Fruit fly (Drosophila melanogaster) whole organism, embryonic: ENCODE measurements around the gene CG33288.
A peak's percentile ranks its signal among the peaks of the same experiment; 100 is the strongest.

Experiments used
- Ada2b ChIP-seq: fragments of 200-800 bp; sonication (Bioruptor generic); IDR thresholded peaks from 2 replicates; pipeline ENCODE4 v1.3.6; 2022; ENCODE audit warnings: missing biosample characterization, missing genetic modification characterization
- Blimp-1 ChIP-seq: fragments of 200-800 bp; sonication (Bioruptor generic); optimal IDR thresholded peaks from 3 replicates; lab custom pipeline; 2018; ENCODE audit warnings: missing biosample characterization, missing genetic modification characterization, mild to moderate bottlenecking, moderate library complexity, missing genetic modification reagents
- CG1024 ChIP-seq: fragments of 200-800 bp; sonication (Bioruptor generic); IDR thresholded peaks from 2 replicates; pipeline ENCODE4 v1.3.6; 2022; ENCODE audit warnings: missing biosample characterization, missing genetic modification characterization
- CG12104 ChIP-seq: fragments of 200-800 bp; sonication (Bioruptor generic); optimal IDR thresholded peaks from 3 replicates; lab custom pipeline; 2016; ENCODE audit warnings: missing biosample characterization, missing genetic modification characterization
- CG12299 ChIP-seq: fragments of 200-800 bp; sonication (Bioruptor generic); optimal IDR thresholded peaks from 2 replicates; lab custom pipeline; 2018; ENCODE audit warnings: missing biosample characterization, mild to moderate bottlenecking, missing genetic modification characterization
- CG12769 ChIP-seq: fragments of 200-800 bp; sonication (Bioruptor generic); optimal IDR thresholded peaks from 2 replicates; lab custom pipeline; 2019; ENCODE audit warnings: missing biosample characterization, mild to moderate bottlenecking, missing genetic modification characterization, moderate library complexity
- CG13287 ChIP-seq: fragments of 200-800 bp; sonication (Bioruptor generic); IDR thresholded peaks from 2 replicates; pipeline ENCODE4 v1.3.6; 2022; ENCODE audit warnings: missing biosample characterization, missing genetic modification characterization; ENCODE audit not compliant: partially characterized antibody
- CG14014 ChIP-seq: fragments of 200-800 bp; sonication (Bioruptor generic); IDR thresholded peaks from 2 replicates; pipeline ENCODE4 v1.3.6; 2022; ENCODE audit warnings: missing biosample characterization, missing genetic modification characterization
- CG15696 ChIP-seq: fragments of 200-800 bp; sonication (Bioruptor generic); optimal IDR thresholded peaks from 2 replicates; lab custom pipeline; 2019; ENCODE audit warnings: missing biosample characterization, mild to moderate bottlenecking, missing genetic modification characterization, moderate library complexity
- CG16779 ChIP-seq: fragments of 200-800 bp; sonication (Bioruptor generic); IDR thresholded peaks from 2 replicates; pipeline ENCODE4 v1.3.6; 2022; ENCODE audit warnings: missing biosample characterization, missing genetic modification characterization
- CG16813 ChIP-seq: fragments of 200-800 bp; sonication (Bioruptor generic); IDR thresholded peaks from 3 replicates; pipeline ENCODE4 v1.3.6; 2022; ENCODE audit warnings: missing biosample characterization, missing genetic modification characterization; ENCODE audit not compliant: partially characterized antibody
- CG17186 ChIP-seq: fragments of 200-800 bp; sonication (Bioruptor generic); optimal IDR thresholded peaks from 3 replicates; lab custom pipeline; 2017; ENCODE audit warnings: missing biosample characterization, missing genetic modification reagents, missing genetic modification characterization
- CG18619 ChIP-seq: fragments of 200-800 bp; sonication (Bioruptor generic); optimal IDR thresholded peaks from 3 replicates; lab custom pipeline; 2017; ENCODE audit warnings: missing biosample characterization, mild to moderate bottlenecking, missing genetic modification characterization
- CG2678 ChIP-seq: fragments of 200-800 bp; sonication (Bioruptor generic); optimal IDR thresholded peaks from 3 replicates; lab custom pipeline; 2019; ENCODE audit warnings: missing biosample characterization, mild to moderate bottlenecking, missing genetic modification characterization, moderate library complexity
- CG2712 ChIP-seq: fragments of 200-800 bp; optimal IDR thresholded peaks from 3 replicates; lab custom pipeline; 2019; ENCODE audit warnings: missing biosample characterization, mild to moderate bottlenecking, missing genetic modification characterization, moderate library complexity
- CG30403 ChIP-seq: fragments of 200-800 bp; sonication (Bioruptor generic); optimal IDR thresholded peaks from 3 replicates; lab custom pipeline; 2016; ENCODE audit warnings: missing biosample characterization, missing genetic modification characterization
- CG31365 ChIP-seq: fragments of 200-800 bp; sonication (Bioruptor generic); optimal IDR thresholded peaks from 2 replicates; lab custom pipeline; 2018; ENCODE audit warnings: missing biosample characterization, mild to moderate bottlenecking, missing genetic modification characterization
- CG42726 ChIP-seq: fragments of 200-800 bp; sonication (Bioruptor generic); IDR thresholded peaks from 2 replicates; pipeline ENCODE4 v1.3.6; 2022; ENCODE audit warnings: missing biosample characterization, missing genetic modification characterization; ENCODE audit not compliant: partially characterized antibody
- CG6765 ChIP-seq: fragments of 200-800 bp; sonication (Bioruptor generic); optimal IDR thresholded peaks from 3 replicates; lab custom pipeline; 2017; ENCODE audit warnings: missing biosample characterization, mild to moderate bottlenecking, missing genetic modification characterization
- CG7372 ChIP-seq: fragments of 200-800 bp; sonication (Bioruptor generic); IDR thresholded peaks from 2 replicates; pipeline ENCODE4 v1.3.6; 2022; ENCODE audit warnings: missing biosample characterization, missing genetic modification characterization
- CG7786 ChIP-seq: fragments of 200-800 bp; sonication (Bioruptor generic); optimal IDR thresholded peaks from 2 replicates; lab custom pipeline; 2016; ENCODE audit warnings: missing biosample characterization, missing genetic modification characterization
- CG7928 ChIP-seq: fragments of 200-800 bp; sonication (Bioruptor generic); optimal IDR thresholded peaks from 2 replicates; lab custom pipeline; 2017; ENCODE audit warnings: missing biosample characterization, mild to moderate bottlenecking, missing genetic modification characterization
- CG7963 ChIP-seq: fragments of 200-800 bp; sonication (Bioruptor generic); IDR thresholded peaks from 3 replicates; pipeline ENCODE4 v1.3.6; 2022; ENCODE audit warnings: missing biosample characterization, missing genetic modification characterization; ENCODE audit not compliant: partially characterized antibody
- CG7987 ChIP-seq: fragments of 200-800 bp; sonication (Bioruptor generic); optimal IDR thresholded peaks from 2 replicates; lab custom pipeline; 2018; ENCODE audit warnings: missing biosample characterization, mild to moderate bottlenecking, missing genetic modification characterization, moderate library complexity
- ERR ChIP-seq: fragments of 200-800 bp; sonication (Bioruptor generic); optimal IDR thresholded peaks from 2 replicates; lab custom pipeline; 2016; ENCODE audit warnings: missing biosample characterization, missing genetic modification characterization
- Hr39 ChIP-seq: fragments of >200 bp; optimal IDR thresholded peaks from 2 replicates; lab custom pipeline; 2017
- Hr78 ChIP-seq, 2 experiments: fragments of 200-800 bp in 1 of 2; fragments of >200 bp in 1 of 2; sonication (Bioruptor generic) in 1 of 2; optimal IDR thresholded peaks; 2 replicates each; lab custom pipeline; 2017 to 2019; ENCODE audit warnings: missing biosample characterization in 2 of 2, missing genetic modification characterization in 2 of 2, mild to moderate bottlenecking in 1 of 2, moderate library complexity in 1 of 2
- Rx ChIP-seq: fragments of 200-800 bp; sonication (Bioruptor generic); IDR thresholded peaks from 2 replicates; pipeline ENCODE4 v1.3.6; 2022; ENCODE audit warnings: missing biosample characterization, missing genetic modification characterization
- ap ChIP-seq: fragments of 200-800 bp; sonication (Bioruptor generic); IDR thresholded peaks from 2 replicates; pipeline ENCODE4 v1.3.6; 2022; ENCODE audit warnings: missing biosample characterization, missing genetic modification characterization
- ara ChIP-seq: fragments of 200-800 bp; sonication (Bioruptor generic); IDR thresholded peaks from 2 replicates; pipeline ENCODE4 v1.3.6; 2022; ENCODE audit warnings: missing biosample characterization, missing genetic modification characterization
- ato ChIP-seq: fragments of 200-800 bp; sonication (Bioruptor generic); IDR thresholded peaks from 2 replicates; pipeline ENCODE4 v1.3.6; 2022; ENCODE audit warnings: missing biosample characterization, missing genetic modification characterization; ENCODE audit not compliant: partially characterized antibody
- cad ChIP-seq: fragments of >200 bp; optimal IDR thresholded peaks from 2 replicates; lab custom pipeline; 2017; ENCODE audit warnings: missing biosample characterization, missing genetic modification characterization
- chinmo ChIP-seq: fragments of 200-800 bp; sonication (Bioruptor generic); IDR thresholded peaks from 4 replicates; pipeline ENCODE4 v1.3.6; 2022; ENCODE audit warnings: missing biosample characterization, missing genetic modification characterization; ENCODE audit not compliant: partially characterized antibody
- disco-r ChIP-seq: fragments of 200-800 bp; sonication (Bioruptor generic); optimal IDR thresholded peaks from 2 replicates; lab custom pipeline; 2016; ENCODE audit warnings: missing biosample characterization, missing genetic modification characterization
- dm ChIP-seq: fragments of 200-800 bp; sonication (Bioruptor generic); optimal IDR thresholded peaks from 3 replicates; lab custom pipeline; 2016; ENCODE audit warnings: missing biosample characterization, missing genetic modification characterization
- dysf ChIP-seq: fragments of 200-800 bp; sonication (Bioruptor generic); IDR thresholded peaks from 3 replicates; pipeline ENCODE4 v1.3.6; 2022; ENCODE audit warnings: missing biosample characterization, missing genetic modification characterization
- fd3F ChIP-seq: fragments of 200-800 bp; sonication (Bioruptor generic); optimal IDR thresholded peaks from 2 replicates; lab custom pipeline; 2018; ENCODE audit warnings: missing biosample characterization, mild to moderate bottlenecking, missing genetic modification characterization, moderate library complexity
- fu2 ChIP-seq: fragments of 200-800 bp; sonication (Bioruptor generic); optimal IDR thresholded peaks from 2 replicates; lab custom pipeline; 2016; ENCODE audit warnings: missing biosample characterization, missing genetic modification characterization
- gce ChIP-seq: fragments of 200-800 bp; sonication (Bioruptor generic); IDR thresholded peaks from 3 replicates; pipeline ENCODE4 v1.3.6; 2022; ENCODE audit warnings: missing biosample characterization, missing genetic modification characterization
- gem ChIP-seq: fragments of 200-800 bp; sonication (Bioruptor generic); optimal IDR thresholded peaks from 2 replicates; lab custom pipeline; 2019; ENCODE audit warnings: missing biosample characterization, mild to moderate bottlenecking, missing genetic modification characterization, moderate library complexity
- lmd ChIP-seq: fragments of 200-800 bp; sonication (Bioruptor generic); IDR thresholded peaks from 2 replicates; pipeline ENCODE4 v1.3.6; 2022; ENCODE audit warnings: missing biosample characterization, missing genetic modification characterization
- maf-S ChIP-seq: fragments of 200-800 bp; sonication (Bioruptor generic); optimal IDR thresholded peaks from 2 replicates; lab custom pipeline; 2016; ENCODE audit warnings: missing biosample characterization, missing genetic modification characterization
- peb ChIP-seq: fragments of 200-800 bp; sonication (Bioruptor generic); IDR thresholded peaks from 2 replicates; pipeline ENCODE4 v1.3.6; 2022; ENCODE audit warnings: missing biosample characterization, missing genetic modification characterization
- pnt ChIP-seq: fragments of 200-800 bp; sonication (Bioruptor generic); optimal IDR thresholded peaks from 3 replicates; lab custom pipeline; 2016; ENCODE audit warnings: missing biosample characterization, missing genetic modification characterization
- pros ChIP-seq: fragments of 200-800 bp; sonication (Bioruptor generic); optimal IDR thresholded peaks from 3 replicates; lab custom pipeline; 2019; ENCODE audit warnings: missing biosample characterization, mild to moderate bottlenecking, missing genetic modification characterization, moderate library complexity
- schlank ChIP-seq: fragments of 200-800 bp; sonication (Bioruptor generic); optimal IDR thresholded peaks from 2 replicates; lab custom pipeline; 2018; ENCODE audit warnings: missing biosample characterization, mild to moderate bottlenecking, missing genetic modification characterization
- sisA ChIP-seq: fragments of 200-800 bp; sonication (Bioruptor generic); IDR thresholded peaks from 2 replicates; pipeline ENCODE4 v1.3.6; 2022; ENCODE audit warnings: missing biosample characterization, missing genetic modification characterization
- sob ChIP-seq: fragments of 200-800 bp; sonication (Bioruptor generic); IDR thresholded peaks from 2 replicates; pipeline ENCODE4 v1.3.6; 2022; ENCODE audit warnings: missing biosample characterization, missing genetic modification characterization
- wek ChIP-seq: fragments of 200-800 bp; sonication (Bioruptor generic); optimal IDR thresholded peaks from 3 replicates; lab custom pipeline; 2018; ENCODE audit warnings: missing biosample characterization, mild to moderate bottlenecking, missing genetic modification characterization, moderate library complexity
- yki ChIP-seq: fragments of >200 bp; optimal IDR thresholded peaks from 3 replicates; lab custom pipeline; 2018

The CG33288 gene

DNA sequence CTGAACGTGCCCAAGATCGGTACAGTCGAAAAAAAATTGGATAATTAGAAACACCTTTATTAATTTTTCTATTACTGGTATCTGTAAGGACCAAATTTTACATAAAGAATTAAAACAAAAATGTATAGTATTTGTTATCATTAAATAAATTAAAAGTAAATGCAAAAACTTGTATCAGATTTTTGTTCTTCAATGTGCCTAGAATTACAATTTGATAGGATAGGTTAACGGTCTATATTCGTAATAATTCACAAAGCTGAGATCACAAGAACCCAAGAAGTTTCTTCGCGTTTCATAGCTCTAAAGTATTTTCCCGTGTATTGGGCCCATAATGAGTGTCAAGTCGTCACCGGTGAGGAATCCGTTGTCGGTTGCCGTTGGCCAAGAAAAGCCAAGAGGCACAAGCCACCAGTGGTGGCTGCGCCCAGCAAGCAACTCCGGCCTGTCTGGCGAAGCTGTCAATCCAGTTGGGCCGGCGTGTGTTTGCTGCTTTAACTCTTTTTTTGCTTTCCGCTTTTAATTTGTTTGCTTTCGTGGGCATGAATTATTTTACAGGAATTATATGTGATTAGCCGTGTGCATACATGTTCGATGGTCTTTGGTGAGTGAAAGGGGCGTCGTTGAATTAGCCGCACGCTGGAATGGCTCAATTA lies 9.6 kb upstream of the CG33288 start (continued):
- TF ChIP-seq ap (GFP tag; lab: Robert Waterston, UW) = no peak
- TF ChIP-seq lmd (GFP tag; lab: Robert Waterston, UW) = peak; percentile 51
- no peak for TF ChIP-seq CG12299 (tag; lab: Kevin White, UChicago)
- peak; percentile 37 for TF ChIP-seq CG12769 (tag; lab: Kevin White, UChicago)
- peak; percentile 74; the same call in 2 of the 4 replicates for TF ChIP-seq chinmo
- TF ChIP-seq Hr78 (GFP tag; optimal IDR thresholded peaks at IDR 0.05; lab: Kevin White, UChicago) = no peak
- no peak for TF ChIP-seq pros (GFP tag; lab: Kevin White, UChicago)
- TF ChIP-seq CG7963 (GFP tag; lab: Robert Waterston, UW) = no peak
- 0 out of 2 replicates have a peak, but pooled peaks have one; percentile 44 for TF ChIP-seq sob (GFP tag; lab: Robert Waterston, UW)
- peak; percentile 78 for TF ChIP-seq CG2712 (tag; lab: Kevin White, UChicago)
- peak; percentile 59; the same call in 2 of the 3 replicates for TF ChIP-seq dysf (GFP tag; lab: Robert Waterston, UW)
- TF ChIP-seq ato (GFP tag; lab: Robert Waterston, UW) = no peak
- no peak for TF ChIP-seq CG6765
- peak; percentile 82 for TF ChIP-seq CG2678 (tag; lab: Kevin White, UChicago)
- no peak for TF ChIP-seq CG7928
- no peak for TF ChIP-seq maf-S (GFP tag; lab: Kevin White, UChicago)
- TF ChIP-seq CG18619 (GFP tag; lab: Kevin White, UChicago) = peak; percentile 61
- TF ChIP-seq Rx (GFP tag; lab: Robert Waterston, UW) = no peak
- peak; percentile 63 for TF ChIP-seq Blimp-1
- TF ChIP-seq gem = peak; percentile 79
- no peak for TF ChIP-seq CG7786 (GFP tag; lab: Kevin White, UChicago)
- no peak for TF ChIP-seq disco-r
- TF ChIP-seq gce (GFP tag; lab: Robert Waterston, UW) = no peak
- no peak for TF ChIP-seq CG14014 (GFP tag; lab: Robert Waterston, UW)
- no peak for TF ChIP-seq CG16813 (GFP tag; lab: Robert Waterston, UW)
- TF ChIP-seq sisA (GFP tag; lab: Robert Waterston, UW) = no peak
- no peak for TF ChIP-seq CG17186 (GFP tag; lab: Kevin White, UChicago)
- no peak for TF ChIP-seq fu2
- TF ChIP-seq CG30403 = peak; percentile 62
- no peak for TF ChIP-seq schlank (tag; lab: Kevin White, UChicago)
- no peak for TF ChIP-seq CG12104 (GFP tag; lab: Kevin White, UChicago)
- TF ChIP-seq fd3F (GFP tag; lab: Kevin White, UChicago) = peak; percentile 22
- no peak for TF ChIP-seq CG15696 (tag; lab: Kevin White, UChicago)
- TF ChIP-seq CG1024 (GFP tag; lab: Robert Waterston, UW) = no peak
- TF ChIP-seq wek = no peak
- no peak for TF ChIP-seq Hr39 (lab: Kevin White, UChicago)
- TF ChIP-seq yki = no peak
- no peak for TF ChIP-seq cad
- no peak for TF ChIP-seq CG13287 (GFP tag; lab: Robert Waterston, UW)
- no peak for TF ChIP-seq CG42726
- no peak for TF ChIP-seq peb (GFP tag; lab: Robert Waterston, UW)
- TF ChIP-seq CG7372 (GFP tag; lab: Robert Waterston, UW) = 0 out of 2 replicates have a peak, but pooled peaks have one; percentile 21
- TF ChIP-seq CG16779 (GFP tag; lab: Robert Waterston, UW) = no peak
- no peak for TF ChIP-seq ara
- TF ChIP-seq dm (GFP tag; lab: Kevin White, UChicago) = no peak
- no peak for TF ChIP-seq ERR (GFP tag; lab: Kevin White, UChicago)
- TF ChIP-seq CG7987 (GFP tag; lab: Kevin White, UChicago) = no peak
- peak; percentile 5 for TF ChIP-seq pnt
- no peak for TF ChIP-seq CG31365 (tag; lab: Kevin White, UChicago)
- 0 out of 2 replicates have a peak, but pooled peaks have one; percentile 31 for TF ChIP-seq Ada2b (GFP tag; lab: Robert Waterston, UW)
